Worm (Caenorhabditis elegans) whole organism, young adult: ENCODE data around the gene dmd-7.

Source experiments
- F33H1.4 ChIP-seq: fragments of 200-800 bp; sonication (Bioruptor generic); IDR thresholded peaks from 2 replicates; pipeline ENCODE4 v1.3.6; 2022; ENCODE audit warnings: missing genetic modification reagents, missing genetic modification characterization, missing compliant biosample characterization
- ceh-40 ChIP-seq: fragments of 200-800 bp; sonication (Bioruptor generic); IDR thresholded peaks from 2 replicates; pipeline ENCODE4 v1.3.6; 2022; ENCODE audit warnings: missing genetic modification characterization, missing compliant biosample characterization
- dpl-1 ChIP-seq: fragments of 150-350 bp; optimal IDR thresholded peaks from 2 replicates; lab custom pipeline; 2014; ENCODE audit warnings: missing biosample characterization, missing genetic modification reagents, missing genetic modification characterization
- egl-44 ChIP-seq: fragments of 200-800 bp; sonication (Bioruptor generic); IDR thresholded peaks from 2 replicates; pipeline ENCODE4 v1.3.6; 2022; ENCODE audit warnings: missing genetic modification reagents, missing genetic modification characterization, missing compliant biosample characterization
- nfya-1 ChIP-seq: sonication (generic microtip); optimal IDR thresholded peaks from 2 replicates; lab custom pipeline; 2017; ENCODE audit warnings: antibody characterized with exemption, missing compliant biosample characterization, missing genetic modification characterization, borderline replicate concordance; ENCODE audit not compliant: insufficient read depth
- snpc-4 ChIP-seq, 5 experiments: fragments of 150-350 bp in 1 of 5; sonication (generic microtip) in 4 of 5; optimal IDR thresholded peaks; 2 replicates each; lab custom pipeline; 2014 to 2018; ENCODE audit warnings: missing genetic modification characterization in 5 of 5, missing biosample characterization in 3 of 5, antibody characterized with exemption in 2 of 5, mild to moderate bottlenecking in 2 of 5, missing compliant biosample characterization in 2 of 5, missing genotype in 2 of 5, moderate library complexity in 2 of 5, missing genetic modification reagents in 1 of 5

DNA sequence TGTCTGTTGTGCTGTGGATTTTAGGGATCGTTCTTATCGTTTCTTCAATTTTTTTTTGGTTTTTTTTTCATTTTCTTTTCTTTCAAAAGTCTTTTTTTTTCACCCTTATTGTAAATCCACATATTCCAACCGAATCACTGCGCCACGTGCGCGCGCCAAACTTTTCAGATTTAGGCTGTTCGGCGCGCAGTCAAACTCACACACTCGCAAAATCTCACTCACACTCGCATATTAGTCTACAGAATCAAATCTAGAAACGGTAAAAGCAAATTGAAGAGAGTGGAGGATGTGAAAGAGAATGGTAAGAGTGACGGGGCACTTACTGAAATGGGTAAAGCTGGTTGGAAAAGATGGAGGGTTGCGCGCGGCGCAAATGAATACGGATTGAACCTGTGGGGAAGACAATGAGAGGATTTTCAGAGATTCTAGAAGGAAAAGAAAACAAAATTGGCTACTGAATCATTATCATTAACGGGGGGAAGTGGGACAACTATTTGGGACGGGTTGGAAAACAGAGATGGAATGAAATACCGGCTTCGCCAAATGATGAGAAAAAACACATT lies 24.5 kb upstream of the dmd-7 start:
- TF ChIP-seq ceh-40 (no peak), snpc-4 (GFP tag; optimal IDR thresholded peaks at IDR 0.05; lab: Kevin White, UChicago) (no peak), snpc-4 (tag; optimal IDR thresholded peaks at IDR 0.05; lab: Kevin White, UChicago) (no peak), nfya-1 (tag; lab: Kevin White, UChicago) (no peak), F33H1.4 (GFP tag; lab: Robert Waterston, UW) (no peak), dpl-1 (GFP tag; lab: Kevin White, UChicago) (no peak), egl-44 (GFP tag; lab: Robert Waterston, UW) (no peak)
